Worm (Caenorhabditis elegans) whole organism, late embryonic: ENCODE data around the gene pes-1.

ENCODE experiments used
- ahr-1 ChIP-seq: sonication (generic microtip); optimal IDR thresholded peaks from 2 replicates; lab custom pipeline; 2016; ENCODE audit warnings: missing genetic modification characterization, missing compliant biosample characterization
- ama-1 ChIP-seq: fragments of 150-350 bp; optimal IDR thresholded peaks from 2 replicates; lab custom pipeline; 2014
- ceh-2 ChIP-seq: sonication (generic microtip); optimal IDR thresholded peaks from 2 replicates; lab custom pipeline; 2016; ENCODE audit warnings: missing genotype, missing genetic modification characterization, missing compliant biosample characterization
- ceh-22 ChIP-seq: sonication (generic microtip); optimal IDR thresholded peaks from 2 replicates; lab custom pipeline; 2017; ENCODE audit warnings: missing biosample characterization, missing genetic modification characterization
- ceh-31 ChIP-seq: sonication (generic microtip); optimal IDR thresholded peaks from 2 replicates; lab custom pipeline; 2016; ENCODE audit warnings: missing genetic modification characterization, missing compliant biosample characterization
- hlh-8 ChIP-seq: sonication (generic microtip); optimal IDR thresholded peaks from 2 replicates; lab custom pipeline; 2016; ENCODE audit warnings: missing genotype, missing genetic modification characterization, missing compliant biosample characterization
- mec-3 ChIP-seq: sonication (generic microtip); optimal IDR thresholded peaks from 2 replicates; lab custom pipeline; 2016; ENCODE audit warnings: borderline replicate concordance, missing genetic modification characterization, missing compliant biosample characterization
- nhr-11 ChIP-seq: fragments of 150-350 bp; optimal IDR thresholded peaks from 2 replicates; lab custom pipeline; 2014; ENCODE audit warnings: missing biosample characterization, missing genetic modification characterization
- pat-9 ChIP-seq: fragments of 200-800 bp; sonication (Bioruptor generic); optimal IDR thresholded peaks from 2 replicates; lab custom pipeline; 2018; ENCODE audit warnings: mild to moderate bottlenecking, missing genetic modification characterization, moderate library complexity, missing compliant biosample characterization
- tbx-2 ChIP-seq: sonication (generic microtip); optimal IDR thresholded peaks from 2 replicates; lab custom pipeline; 2016; ENCODE audit warnings: missing genetic modification characterization, missing compliant biosample characterization

DNA sequence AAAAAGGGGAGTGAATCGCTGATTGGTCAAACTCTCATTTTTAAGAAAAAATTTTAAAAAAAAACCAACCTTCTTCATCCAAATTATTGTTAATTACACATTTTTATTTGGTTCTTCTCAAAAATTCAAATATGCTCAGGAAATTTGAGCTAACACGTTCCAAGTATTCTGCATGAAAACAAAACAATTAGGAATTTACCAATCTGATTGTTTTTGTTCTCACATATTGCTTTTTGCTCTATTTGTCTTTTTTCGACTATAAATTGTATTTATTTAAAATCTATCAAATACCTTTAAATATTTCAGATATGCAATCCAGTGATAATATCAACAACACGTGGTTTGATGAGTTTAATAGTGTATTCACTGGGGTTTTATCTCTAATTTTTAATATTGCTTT lies 9.7 kb downstream of the pes-1 start, which contains the start of gene srm-1:
- TF ChIP-seq mec-3: no peak
- TF ChIP-seq hlh-8 (tag; lab: Kevin White, UChicago): no peak
- no peak for TF ChIP-seq ceh-22 (tag; lab: Kevin White, UChicago)
- no peak for TF ChIP-seq tbx-2 (tag; lab: Kevin White, UChicago)
- no peak for TF ChIP-seq ceh-2 (tag; lab: Kevin White, UChicago)
- TF ChIP-seq nhr-11: no peak
- no peak for TF ChIP-seq ceh-31 (tag; lab: Kevin White, UChicago)
- no peak for TF ChIP-seq ama-1 (lab: Kevin White, UChicago)
- no peak for TF ChIP-seq ahr-1
- no peak for TF ChIP-seq pat-9 (tag; lab: Kevin White, UChicago)
